Fruit fly (Drosophila melanogaster) whole organism, embryonic: ENCODE measurements around the gene CG17612.

ENCODE experiments used
- Atf3 ChIP-seq: fragments of 200-800 bp; sonication (Bioruptor generic); optimal IDR thresholded peaks from 3 replicates; lab custom pipeline; 2016; ENCODE audit warnings: missing biosample characterization, missing genetic modification characterization
- B-H1 ChIP-seq: fragments of 200-800 bp; sonication (Bioruptor generic); IDR thresholded peaks from 3 replicates; pipeline ENCODE4 v1.3.6; 2022; ENCODE audit warnings: missing biosample characterization, missing genetic modification characterization
- BEAF-32 ChIP-seq: fragments of 200-800 bp; sonication (Bioruptor generic); optimal IDR thresholded peaks from 3 replicates; lab custom pipeline; 2017; ENCODE audit warnings: missing biosample characterization, missing genetic modification characterization, mild to moderate bottlenecking, moderate library complexity, missing genetic modification reagents
- CG10979 ChIP-seq: fragments of 200-800 bp; sonication (Bioruptor generic); optimal IDR thresholded peaks from 2 replicates; lab custom pipeline; 2018; ENCODE audit warnings: missing biosample characterization, mild to moderate bottlenecking, missing genetic modification characterization, moderate library complexity
- CG12299 ChIP-seq: fragments of 200-800 bp; sonication (Bioruptor generic); optimal IDR thresholded peaks from 2 replicates; lab custom pipeline; 2018; ENCODE audit warnings: missing biosample characterization, mild to moderate bottlenecking, missing genetic modification characterization
- CG13894 ChIP-seq: fragments of 200-800 bp; sonication (Bioruptor generic); optimal IDR thresholded peaks from 3 replicates; lab custom pipeline; 2018; ENCODE audit warnings: missing biosample characterization, mild to moderate bottlenecking, missing genetic modification characterization, moderate library complexity
- CG18599 ChIP-seq: fragments of 200-800 bp; sonication (Bioruptor generic); optimal IDR thresholded peaks from 3 replicates; lab custom pipeline; 2017; ENCODE audit warnings: missing biosample characterization, missing genetic modification characterization, mild to moderate bottlenecking, moderate library complexity, missing genetic modification reagents
- CG2678 ChIP-seq: fragments of 200-800 bp; sonication (Bioruptor generic); optimal IDR thresholded peaks from 3 replicates; lab custom pipeline; 2019; ENCODE audit warnings: missing biosample characterization, mild to moderate bottlenecking, missing genetic modification characterization, moderate library complexity
- CG31388 ChIP-seq: fragments of 200-800 bp; sonication (Bioruptor generic); optimal IDR thresholded peaks from 2 replicates; lab custom pipeline; 2016; ENCODE audit warnings: missing biosample characterization, missing genetic modification characterization
- CG3281 ChIP-seq: fragments of 200-800 bp; sonication (Bioruptor generic); optimal IDR thresholded peaks from 3 replicates; lab custom pipeline; 2017; ENCODE audit warnings: missing biosample characterization, mild to moderate bottlenecking, missing genetic modification characterization
- CG3407 ChIP-seq: fragments of 200-800 bp; sonication (Bioruptor generic); optimal IDR thresholded peaks from 2 replicates; lab custom pipeline; 2018; ENCODE audit warnings: missing biosample characterization, mild to moderate bottlenecking, missing genetic modification characterization
- CG4360 ChIP-seq: fragments of 200-800 bp; sonication (Bioruptor generic); IDR thresholded peaks from 2 replicates; pipeline ENCODE4 v1.3.6; 2022; ENCODE audit warnings: missing biosample characterization, missing genetic modification characterization
- CG4854 ChIP-seq: fragments of 200-800 bp; sonication (Bioruptor generic); optimal IDR thresholded peaks from 2 replicates; lab custom pipeline; 2016; ENCODE audit warnings: missing biosample characterization, missing genetic modification characterization, inconsistent platforms
- CG5245 ChIP-seq: fragments of 200-800 bp; sonication (Bioruptor generic); optimal IDR thresholded peaks from 3 replicates; lab custom pipeline; 2016; ENCODE audit warnings: missing biosample characterization, missing genetic modification characterization
- CG6175 ChIP-seq: fragments of 200-800 bp; sonication (Bioruptor generic); IDR thresholded peaks from 3 replicates; pipeline ENCODE4 v1.3.6; 2022; ENCODE audit warnings: missing biosample characterization, missing genetic modification characterization
- CTCF ChIP-seq: fragments of 200-800 bp; sonication (Bioruptor generic); optimal IDR thresholded peaks from 2 replicates; lab custom pipeline; 2017; ENCODE audit warnings: missing biosample characterization, mild to moderate bottlenecking, missing genetic modification characterization, moderate library complexity
- D19B ChIP-seq: fragments of 200-800 bp; sonication (Bioruptor generic); optimal IDR thresholded peaks from 2 replicates; lab custom pipeline; 2017; ENCODE audit warnings: missing biosample characterization, mild to moderate bottlenecking, missing genetic modification characterization
- Dad ChIP-seq: fragments of 200-800 bp; sonication (Bioruptor generic); optimal IDR thresholded peaks from 3 replicates; lab custom pipeline; 2016; ENCODE audit warnings: missing biosample characterization, missing genetic modification characterization
- Dek ChIP-seq: fragments of 200-800 bp; sonication (Bioruptor generic); optimal IDR thresholded peaks from 3 replicates; lab custom pipeline; 2019; ENCODE audit warnings: missing biosample characterization, mild to moderate bottlenecking, missing genetic modification characterization, moderate library complexity
- Dll ChIP-seq: fragments of 200-800 bp; sonication (Bioruptor generic); IDR thresholded peaks from 4 replicates; pipeline ENCODE4 v1.3.6; 2022; ENCODE audit warnings: missing biosample characterization, missing genetic modification characterization; ENCODE audit not compliant: partially characterized antibody
- E2f1 ChIP-seq: fragments of 200-800 bp; sonication (Bioruptor generic); IDR thresholded peaks from 2 replicates; pipeline ENCODE4 v1.3.6; 2022; ENCODE audit warnings: missing biosample characterization, missing genetic modification characterization
- Elba2 ChIP-seq: fragments of 200-800 bp; sonication (Bioruptor generic); optimal IDR thresholded peaks from 3 replicates; lab custom pipeline; 2016; ENCODE audit warnings: missing biosample characterization, missing genetic modification characterization
- Fer3 ChIP-seq: fragments of 200-800 bp; sonication (Bioruptor generic); optimal IDR thresholded peaks from 2 replicates; lab custom pipeline; 2018; ENCODE audit warnings: missing biosample characterization, mild to moderate bottlenecking, missing genetic modification characterization, moderate library complexity
- GATAe ChIP-seq: fragments of 200-800 bp; sonication (Bioruptor generic); conservative IDR thresholded peaks from 2 replicates; pipeline ENCODE4 v1.3.6; 2022; ENCODE audit warnings: missing biosample characterization, missing genetic modification characterization
- Hand ChIP-seq: fragments of 200-800 bp; sonication (Bioruptor generic); optimal IDR thresholded peaks from 2 replicates; lab custom pipeline; 2017; ENCODE audit warnings: mild to moderate bottlenecking, missing biosample characterization, missing genetic modification reagents, missing genetic modification characterization
- Hr3 ChIP-seq: fragments of 200-800 bp; sonication (Bioruptor generic); optimal IDR thresholded peaks from 3 replicates; lab custom pipeline; 2016; ENCODE audit warnings: missing biosample characterization, missing genetic modification characterization
- Myb ChIP-seq: fragments of 200-800 bp; sonication (Bioruptor generic); optimal IDR thresholded peaks from 2 replicates; lab custom pipeline; 2016; ENCODE audit warnings: missing biosample characterization, missing genetic modification characterization
- Ptx1 ChIP-seq: fragments of 200-800 bp; sonication (Bioruptor generic); IDR thresholded peaks from 2 replicates; pipeline ENCODE4 v1.3.6; 2022; ENCODE audit warnings: missing biosample characterization, missing genetic modification characterization
- Sox100B ChIP-seq: fragments of 200-800 bp; sonication (Bioruptor generic); optimal IDR thresholded peaks from 3 replicates; lab custom pipeline; 2018; ENCODE audit warnings: missing biosample characterization, mild to moderate bottlenecking, missing genetic modification characterization
- Sox102F ChIP-seq: fragments of 200-800 bp; sonication (Bioruptor generic); optimal IDR thresholded peaks from 2 replicates; lab custom pipeline; 2018; ENCODE audit warnings: missing biosample characterization, mild to moderate bottlenecking, missing genetic modification characterization, moderate library complexity
- cato ChIP-seq: fragments of 200-800 bp; sonication (Bioruptor generic); optimal IDR thresholded peaks from 2 replicates; lab custom pipeline; 2016; ENCODE audit warnings: missing biosample characterization, missing genetic modification characterization, borderline replicate concordance
- caup ChIP-seq: fragments of 200-800 bp; sonication (Bioruptor generic); optimal IDR thresholded peaks from 3 replicates; lab custom pipeline; 2017; ENCODE audit warnings: missing biosample characterization, mild to moderate bottlenecking, missing genetic modification characterization, moderate library complexity; ENCODE audit not compliant: severe bottlenecking
- cg ChIP-seq: fragments of 200-800 bp; sonication (Bioruptor generic); optimal IDR thresholded peaks from 3 replicates; lab custom pipeline; 2019; ENCODE audit warnings: missing biosample characterization, mild to moderate bottlenecking, missing genetic modification characterization, moderate library complexity
- chif ChIP-seq, 2 experiments: fragments of 200-800 bp; sonication (Bioruptor generic); optimal IDR thresholded peaks; 3 replicates each; lab custom pipeline; 2016; ENCODE audit warnings: missing biosample characterization in 2 of 2, missing genetic modification characterization in 2 of 2
- dmrt99B ChIP-seq: fragments of 200-800 bp; sonication (Bioruptor generic); optimal IDR thresholded peaks from 2 replicates; lab custom pipeline; 2018; ENCODE audit warnings: missing biosample characterization, mild to moderate bottlenecking, missing genetic modification characterization, moderate library complexity
- fd64A ChIP-seq: fragments of 200-800 bp; sonication (Bioruptor generic); optimal IDR thresholded peaks from 3 replicates; lab custom pipeline; 2018; ENCODE audit warnings: missing biosample characterization, mild to moderate bottlenecking, missing genetic modification characterization
- ftz-f1 ChIP-seq: fragments of 200-800 bp; sonication (Bioruptor generic); optimal IDR thresholded peaks from 2 replicates; lab custom pipeline; 2016; ENCODE audit warnings: missing biosample characterization, missing genetic modification characterization
- gem ChIP-seq: fragments of 200-800 bp; sonication (Bioruptor generic); optimal IDR thresholded peaks from 2 replicates; lab custom pipeline; 2019; ENCODE audit warnings: missing biosample characterization, mild to moderate bottlenecking, missing genetic modification characterization, moderate library complexity
- jumu ChIP-seq: fragments of 200-800 bp; sonication (Bioruptor generic); optimal IDR thresholded peaks from 3 replicates; lab custom pipeline; 2016; ENCODE audit warnings: missing biosample characterization, missing genetic modification characterization
- kni ChIP-seq: fragments of 200-800 bp; sonication (Bioruptor generic); optimal IDR thresholded peaks from 3 replicates; lab custom pipeline; 2017; ENCODE audit warnings: mild to moderate bottlenecking, missing biosample characterization, missing genetic modification reagents, missing genetic modification characterization
- lola ChIP-seq, 3 experiments: fragments of >200 bp in 2 of 3; fragments of 200-800 bp in 1 of 3; sonication (Bioruptor generic) in 1 of 3; optimal IDR thresholded peaks; 2 replicates each; lab custom pipeline; 2017 to 2019; ENCODE audit warnings: missing biosample characterization in 3 of 3, missing genetic modification characterization in 3 of 3, mild to moderate bottlenecking in 1 of 3, moderate library complexity in 1 of 3
- maf-S ChIP-seq: fragments of 200-800 bp; sonication (Bioruptor generic); optimal IDR thresholded peaks from 2 replicates; lab custom pipeline; 2016; ENCODE audit warnings: missing biosample characterization, missing genetic modification characterization
- onecut ChIP-seq: fragments of 200-800 bp; sonication (Bioruptor generic); IDR thresholded peaks from 2 replicates; pipeline ENCODE4 v1.3.6; 2022; ENCODE audit warnings: missing biosample characterization, missing genetic modification characterization
- ranshi ChIP-seq: fragments of 200-800 bp; sonication (Bioruptor generic); IDR thresholded peaks from 2 replicates; pipeline ENCODE4 v1.3.6; 2022; ENCODE audit warnings: missing biosample characterization, missing genetic modification characterization
- row ChIP-seq: fragments of 200-800 bp; sonication (Bioruptor generic); IDR thresholded peaks from 3 replicates; pipeline ENCODE4 v1.3.6; 2022; ENCODE audit warnings: missing biosample characterization, missing genetic modification characterization
- wor ChIP-seq: fragments of 200-800 bp; sonication (Bioruptor generic); IDR thresholded peaks from 2 replicates; pipeline ENCODE4 v1.3.6; 2022; ENCODE audit warnings: missing biosample characterization, missing genetic modification characterization
- zen2 ChIP-seq: fragments of 200-800 bp; sonication (Bioruptor generic); IDR thresholded peaks from 3 replicates; pipeline ENCODE4 v1.3.6; 2022; ENCODE audit warnings: missing biosample characterization, missing genetic modification characterization; ENCODE audit not compliant: partially characterized antibody
- zfh1 ChIP-seq: fragments of 200-800 bp; sonication (Bioruptor generic); IDR thresholded peaks from 3 replicates; pipeline ENCODE4 v1.3.6; 2022; ENCODE audit warnings: missing biosample characterization, missing genetic modification characterization

The CG17612 gene

DNA sequence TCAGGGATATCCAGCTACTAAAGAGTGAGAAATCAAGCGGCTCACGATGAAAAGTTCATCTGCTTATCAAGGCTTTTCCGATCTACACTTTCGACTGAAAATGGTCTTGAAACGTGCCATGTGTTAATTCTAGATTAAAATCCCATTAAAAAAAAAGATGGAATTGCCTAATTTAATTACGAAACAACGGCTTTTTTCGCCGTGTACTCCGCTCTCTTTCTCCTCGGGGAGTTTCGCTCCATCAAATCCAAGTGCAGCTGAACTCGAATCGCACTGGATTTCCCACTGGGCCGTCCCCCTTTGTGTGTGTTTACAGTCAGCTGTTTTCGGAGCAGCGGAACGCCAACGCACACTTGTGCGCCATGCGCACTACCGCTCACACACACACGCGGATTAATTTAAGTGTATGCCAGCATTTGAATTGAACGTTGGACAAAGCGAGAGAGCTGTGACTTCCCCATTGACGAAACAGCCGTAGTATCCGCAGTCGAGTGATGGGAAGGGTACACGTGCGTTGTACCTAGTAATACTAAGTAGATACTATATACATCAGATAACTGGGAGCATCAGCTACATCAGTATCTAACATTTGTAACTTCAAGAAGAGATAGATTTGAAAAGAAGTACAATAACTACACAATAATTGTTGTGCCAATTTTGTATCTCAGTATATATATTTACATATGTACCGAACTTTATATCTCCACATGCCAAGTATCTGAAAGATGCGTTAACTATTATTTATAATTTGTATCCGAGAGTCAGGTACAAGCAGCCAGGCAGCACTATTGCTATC, 49.4 kb downstream of the CG17612 start (continued):
- TF ChIP-seq cato (GFP tag; lab: Kevin White, UChicago) (peak; percentile 38), Atf3 (GFP tag; lab: Kevin White, UChicago) (peak; percentile 4), Elba2 (no peak), Dek (tag; lab: Kevin White, UChicago) (peak; percentile 75), CG18599 (GFP tag; lab: Kevin White, UChicago) (peak; percentile 86), kni (GFP tag; lab: Kevin White, UChicago) (peak; percentile 97), BEAF-32 (no peak), ranshi (GFP tag; lab: Robert Waterston, UW) (peak; percentile 81), Fer3 (tag; lab: Kevin White, UChicago) (peak; percentile 85), zen2 (GFP tag; lab: Robert Waterston, UW) (peak; percentile 26; the same call in 2 of the 3 replicates), CG3407 (GFP tag; lab: Kevin White, UChicago) (peak; percentile 71), cg (peak; percentile 98), chif (GFP tag; optimal IDR thresholded peaks at IDR 0.05; lab: Kevin White, UChicago) (peak; percentile 67 to 82), CG3281 (peak; percentile 87), E2f1 (GFP tag; lab: Robert Waterston, UW) (peak; percentile 76), Sox100B (peak; percentile 69), Dad (GFP tag; lab: Kevin White, UChicago) (peak; percentile 76), CG31388 (peak; percentile 32), CG2678 (tag; lab: Kevin White, UChicago) (peak; percentile 85), CG4360 (peak; percentile 43), gem (tag; lab: Kevin White, UChicago) (peak; percentile 85), Hand (GFP tag; lab: Kevin White, UChicago) (peak; percentile 60), wor (peak; percentile 73), jumu (GFP tag; lab: Kevin White, UChicago) (peak; percentile 74), row (GFP tag; lab: Robert Waterston, UW) (peak; percentile 92), dmrt99B (tag; lab: Kevin White, UChicago) (peak; percentile 91), ftz-f1 (no peak), CG4854 (GFP tag; lab: Kevin White, UChicago) (peak; percentile 70), Sox102F (GFP tag; lab: Kevin White, UChicago) (peak; percentile 88), zfh1 (GFP tag; lab: Robert Waterston, UW) (peak; percentile 87), maf-S (GFP tag; lab: Kevin White, UChicago) (peak; percentile 77), onecut (GFP tag; lab: Robert Waterston, UW) (peak; percentile 66), Myb (GFP tag; lab: Kevin White, UChicago) (peak; percentile 75), fd64A (GFP tag; lab: Kevin White, UChicago) (peak; percentile 47), GATAe (GFP tag; lab: Robert Waterston, UW) (no peak), CG12299 (tag; lab: Kevin White, UChicago) (peak; percentile 61), CG5245 (GFP tag; lab: Kevin White, UChicago) (peak; percentile 81), B-H1 (peak; percentile 83), Dll (GFP tag; lab: Robert Waterston, UW) (no peak), Ptx1 (GFP tag; lab: Robert Waterston, UW) (peak; percentile 84), caup (GFP tag; lab: Kevin White, UChicago) (peak; percentile 79), CG10979 (tag; lab: Kevin White, UChicago) (peak; percentile 78), lola (GFP tag; optimal IDR thresholded peaks at IDR 0.05; lab: Kevin White, UChicago) (peak in 2 of 3 experiments; percentile 67 to 74), Hr3 (GFP tag; lab: Kevin White, UChicago) (peak; percentile 51), CG6175 (peak; percentile 85), D19B (GFP tag; lab: Kevin White, UChicago) (peak; percentile 99), CG13894 (tag; lab: Kevin White, UChicago) (peak; percentile 59), CTCF (peak; percentile 38)
